Worm (Caenorhabditis elegans) whole organism, late embryonic: ENCODE measurements around the gene F35H10.6.

Source experiments
- dmd-4 ChIP-seq: sonication (generic microtip); optimal IDR thresholded peaks from 2 replicates; lab custom pipeline; 2016; ENCODE audit warnings: borderline replicate concordance, missing genetic modification characterization, missing compliant biosample characterization
- hlh-30 ChIP-seq: sonication (generic microtip); optimal IDR thresholded peaks from 2 replicates; lab custom pipeline; 2017; ENCODE audit warnings: antibody characterized with exemption, missing genetic modification characterization, missing compliant biosample characterization; ENCODE audit not compliant: insufficient read depth
- nhr-11 ChIP-seq: fragments of 150-350 bp; optimal IDR thresholded peaks from 2 replicates; lab custom pipeline; 2014; ENCODE audit warnings: missing biosample characterization, missing genetic modification characterization
- pros-1 ChIP-seq: fragments of 150-350 bp; optimal IDR thresholded peaks from 2 replicates; lab custom pipeline; 2014; ENCODE audit warnings: missing biosample characterization, missing genetic modification reagents, missing genetic modification characterization

- TF ChIP-seq dmd-4 (no peak), nhr-11 (no peak), hlh-30 (tag; lab: Kevin White, UChicago) (no peak), pros-1 (no peak)
These were observed 19.1 kb downstream of the F35H10.6 start for ce11 chrIV:8318799-8319198.
